Worm (Caenorhabditis elegans) whole organism, L4 larva: ENCODE results near the gene ram-2.

ENCODE experiments used
- F10B5.3 ChIP-seq: sonication (generic microtip); optimal IDR thresholded peaks from 2 replicates; lab custom pipeline; 2016; ENCODE audit warnings: mild to moderate bottlenecking, missing genetic modification characterization, missing compliant biosample characterization
- T26A8.4 ChIP-seq: fragments of 200-800 bp; sonication (Bioruptor generic); IDR thresholded peaks from 2 replicates; pipeline ENCODE4 v1.3.6; 2022; ENCODE audit warnings: missing genetic modification characterization, missing compliant biosample characterization
- aha-1 ChIP-seq: fragments of 150-350 bp; peaks from one replicate; lab custom pipeline; 2014; ENCODE audit warnings: missing biosample characterization, missing genetic modification characterization
- ama-1 ChIP-seq: fragments of 150-350 bp; optimal IDR thresholded peaks from 2 replicates; lab custom pipeline; 2014; ENCODE audit warnings: inconsistent platforms, mixed read lengths
- attf-4 ChIP-seq: sonication (generic microtip); optimal IDR thresholded peaks from 3 replicates; lab custom pipeline; 2017; ENCODE audit warnings: missing biosample characterization, missing genetic modification characterization
- ces-1 ChIP-seq: fragments of 150-350 bp; sonication (generic microtip); optimal IDR thresholded peaks from 4 replicates; lab custom pipeline; 2014; ENCODE audit warnings: missing biosample characterization, missing genetic modification reagents, missing genetic modification characterization
- cey-2 ChIP-seq: sonication (generic microtip); optimal IDR thresholded peaks from 3 replicates; lab custom pipeline; 2017; ENCODE audit warnings: missing genetic modification characterization, mild to moderate bottlenecking, missing compliant biosample characterization, antibody characterized with exemption, borderline replicate concordance; ENCODE audit not compliant: insufficient read depth
- daf-19 ChIP-seq: fragments of 200-800 bp; sonication (Bioruptor generic); conservative IDR thresholded peaks from 2 replicates; pipeline ENCODE4 v1.3.6; 2022; ENCODE audit warnings: missing genetic modification characterization, missing compliant biosample characterization
- dmd-8 ChIP-seq: fragments of 200-800 bp; sonication (Bioruptor generic); IDR thresholded peaks from 2 replicates; pipeline ENCODE4 v1.3.6; 2022; ENCODE audit warnings: missing genetic modification characterization, missing compliant biosample characterization
- fkh-10 ChIP-seq: fragments of 150-350 bp; optimal IDR thresholded peaks from 2 replicates; lab custom pipeline; 2014; ENCODE audit warnings: missing biosample characterization, missing genetic modification reagents, missing genetic modification characterization
- hlh-30 ChIP-seq: sonication (generic microtip); optimal IDR thresholded peaks from 2 replicates; lab custom pipeline; 2017; ENCODE audit warnings: antibody characterized with exemption, mild to moderate bottlenecking, missing genetic modification characterization, missing compliant biosample characterization; ENCODE audit not compliant: insufficient read depth
- lin-15B ChIP-seq: fragments of 150-350 bp; sonication (generic microtip); optimal IDR thresholded peaks from 3 replicates; lab custom pipeline; 2014; ENCODE audit warnings: missing biosample characterization, missing genetic modification characterization
- lir-3 ChIP-seq: sonication (generic microtip); optimal IDR thresholded peaks from 2 replicates; lab custom pipeline; 2016; ENCODE audit warnings: mild to moderate bottlenecking, missing genetic modification characterization, missing compliant biosample characterization
- lsy-2 ChIP-seq, 2 experiments: fragments of 150-350 bp in 1 of 2; sonication (generic microtip) in 1 of 2; optimal IDR thresholded peaks; 2 replicates each; lab custom pipeline; 2014 to 2017; ENCODE audit warnings: missing biosample characterization in 2 of 2, missing genetic modification characterization in 2 of 2
- madf-9 ChIP-seq: fragments of 200-800 bp; sonication (Bioruptor generic); conservative IDR thresholded peaks from 2 replicates; pipeline ENCODE4 v1.3.6; 2022; ENCODE audit warnings: missing genetic modification reagents, missing genetic modification characterization, missing compliant biosample characterization
- mdt-29 ChIP-seq: fragments of 200-800 bp; sonication (Bioruptor generic); IDR thresholded peaks from 2 replicates; pipeline ENCODE4 v1.3.6; 2022; ENCODE audit warnings: missing genetic modification reagents, missing genetic modification characterization, missing compliant biosample characterization
- mep-1 ChIP-seq: fragments of 150-350 bp; sonication (generic microtip); optimal IDR thresholded peaks from 3 replicates; lab custom pipeline; 2014; ENCODE audit warnings: missing biosample characterization, missing genetic modification characterization
- mxl-3 ChIP-seq: fragments of 200-800 bp; sonication (Bioruptor generic); optimal IDR thresholded peaks from 2 replicates; lab custom pipeline; 2018; ENCODE audit warnings: mild to moderate bottlenecking, missing genetic modification characterization, missing compliant biosample characterization
- nhr-10 ChIP-seq: fragments of 150-350 bp; optimal IDR thresholded peaks from 2 replicates; lab custom pipeline; 2014; ENCODE audit warnings: missing biosample characterization, missing genetic modification characterization
- nhr-41 ChIP-seq: fragments of 200-800 bp; sonication (Bioruptor generic); IDR thresholded peaks from 2 replicates; pipeline ENCODE4 v1.3.6; 2022; ENCODE audit warnings: missing genetic modification reagents, missing genetic modification characterization, missing compliant biosample characterization
- nhr-42 ChIP-seq: fragments of 200-800 bp; sonication (Bioruptor generic); IDR thresholded peaks from 2 replicates; pipeline ENCODE4 v1.3.6; 2022; ENCODE audit warnings: missing genetic modification characterization, missing compliant biosample characterization
- nhr-6 ChIP-seq: fragments of 150-350 bp; optimal IDR thresholded peaks from 2 replicates; lab custom pipeline; 2014; ENCODE audit warnings: missing biosample characterization, missing genetic modification characterization
- nhr-77 ChIP-seq: fragments of 150-350 bp; optimal IDR thresholded peaks from 2 replicates; lab custom pipeline; 2014; ENCODE audit warnings: missing biosample characterization, missing genetic modification characterization
- pha-4 ChIP-seq, 2 experiments: fragments of 150-350 bp in 1 of 2; fragments of 200-800 bp in 1 of 2; sonication (Bioruptor generic) in 1 of 2; IDR thresholded peaks in 1 of 2; optimal IDR thresholded peaks in 1 of 2; 2 replicates each; pipeline versions ENCODE4 v1.3.6 to Lab custom; 2014 to 2022; ENCODE audit warnings: missing genetic modification characterization in 2 of 2, missing genetic modification reagents in 2 of 2, missing biosample characterization in 1 of 2, missing compliant biosample characterization in 1 of 2
- rbr-2 ChIP-seq: sonication (generic microtip); optimal IDR thresholded peaks from 2 replicates; lab custom pipeline; 2016; ENCODE audit warnings: missing genotype, missing genetic modification characterization, missing compliant biosample characterization
- saeg-2 ChIP-seq: fragments of 200-800 bp; sonication (Bioruptor generic); IDR thresholded peaks from 2 replicates; pipeline ENCODE4 v1.3.6; 2022; ENCODE audit warnings: missing genetic modification reagents, missing genetic modification characterization, missing compliant biosample characterization
- set-16 ChIP-seq: fragments of 200-800 bp; sonication (Bioruptor generic); IDR thresholded peaks from 2 replicates; pipeline ENCODE4 v1.3.6; 2022; ENCODE audit warnings: missing genetic modification reagents, missing genetic modification characterization, missing compliant biosample characterization
- snpc-1.2 ChIP-seq: fragments of 200-800 bp; sonication (Bioruptor generic); IDR thresholded peaks from 2 replicates; pipeline ENCODE4 v1.3.6; 2022; ENCODE audit warnings: missing genetic modification reagents, missing genetic modification characterization, missing compliant biosample characterization
- spr-1 ChIP-seq: sonication (generic microtip); optimal IDR thresholded peaks from 2 replicates; lab custom pipeline; 2016; ENCODE audit warnings: mild to moderate bottlenecking, missing genetic modification characterization, missing compliant biosample characterization
- unc-62 ChIP-seq, 3 experiments: fragments of 150-350 bp in 1 of 3; sonication (generic microtip); optimal IDR thresholded peaks in 2 of 3; peaks in 1 of 3; 1 replicate in 1 of 3; 2 replicates in 2 of 3; lab custom pipeline; 2014 to 2017; ENCODE audit warnings: missing biosample characterization in 3 of 3, missing genetic modification characterization in 3 of 3, missing genetic modification reagents in 3 of 3, missing genotype in 1 of 3
- ztf-7 ChIP-seq: fragments of 150-350 bp; optimal IDR thresholded peaks from 2 replicates; lab custom pipeline; 2014; ENCODE audit warnings: missing biosample characterization, missing genetic modification characterization

Gene ram-2

ce11 chrII:11013667-11014066 is 3.0 kb downstream of the ram-2 start, which contains the start of gene col-81:
Gene col-81 (minus strand): TSS chrII:11013767.
- TF ChIP-seq lsy-2 (tag; optimal IDR thresholded peaks at IDR 0.05; lab: Kevin White, UChicago): no peak
- no peak for TF ChIP-seq nhr-41 (GFP tag; lab: Robert Waterston, UW)
- TF ChIP-seq attf-4 (tag; lab: Kevin White, UChicago): no peak
- TF ChIP-seq cey-2: no peak
- no peak for TF ChIP-seq hlh-30 (tag; lab: Kevin White, UChicago)
- no peak for TF ChIP-seq lir-3 (tag; lab: Kevin White, UChicago)
- no peak for TF ChIP-seq ztf-7
- TF ChIP-seq unc-62 (GFP tag; optimal IDR thresholded peaks at IDR 0.05 in 1 of 2; lab: Kevin White, UChicago): peak in 1 of 2 experiments; percentile 12
- no peak for TF ChIP-seq unc-62 (tag; optimal IDR thresholded peaks at IDR 0.05; lab: Kevin White, UChicago)

- TF ChIP-seq snpc-1.2 (GFP tag; lab: Robert Waterston, UW): 0 out of 2 replicates have a peak, but pooled peaks have one; percentile 43
- TF ChIP-seq dmd-8 (GFP tag; lab: Robert Waterston, UW): 0 out of 2 replicates have a peak, but pooled peaks have one; percentile 20
- peak; percentile 27; the same call in 1 of the 2 replicates for TF ChIP-seq pha-4 (GFP tag; IDR thresholded peaks at IDR 0.05; lab: Robert Waterston, UW)
- TF ChIP-seq pha-4 (tag; optimal IDR thresholded peaks at IDR 0.05; lab: Kevin White, UChicago): no peak
- TF ChIP-seq mxl-3 (GFP tag; lab: Kevin White, UChicago): peak; percentile 41
- TF ChIP-seq F10B5.3 (tag; lab: Kevin White, UChicago): no peak
- no peak for TF ChIP-seq daf-19
- TF ChIP-seq nhr-77 (tag; lab: Kevin White, UChicago): no peak
- TF ChIP-seq lin-15B (tag; lab: Kevin White, UChicago): no peak
- TF ChIP-seq spr-1 (tag; lab: Kevin White, UChicago): no peak
- TF ChIP-seq T26A8.4 (GFP tag; lab: Robert Waterston, UW): 0 out of 2 replicates have a peak, but pooled peaks have one; percentile 10
- TF ChIP-seq set-16 (GFP tag; lab: Robert Waterston, UW): peak; percentile 96
- no peak for TF ChIP-seq madf-9
- TF ChIP-seq ztf-7: no peak
These were observed 4.0 kb downstream of the ram-2 start for ce11 chrII:11012532-11013179.

ce11 chrII:11010914-11011313 is 5.8 kb downstream of the ram-2 start:
- TF ChIP-seq hlh-30 (tag; lab: Kevin White, UChicago) (no peak), fkh-10 (no peak), nhr-6 (tag; lab: Kevin White, UChicago) (no peak), aha-1 (tag; lab: Kevin White, UChicago) (peak; percentile 92)

- TF ChIP-seq rbr-2 (tag; lab: Kevin White, UChicago) (no peak), ztf-7 (no peak), saeg-2 (no peak), mdt-29 (GFP tag; lab: Robert Waterston, UW) (no peak), mep-1 (tag; lab: Kevin White, UChicago) (no peak), ama-1 (lab: Kevin White, UChicago) (no peak), nhr-42 (GFP tag; lab: Robert Waterston, UW) (no peak), unc-62 (GFP tag; optimal IDR thresholded peaks at IDR 0.05 in 1 of 2; lab: Kevin White, UChicago) (peak in 1 of 2 experiments; percentile 94), unc-62 (tag; optimal IDR thresholded peaks at IDR 0.05; lab: Kevin White, UChicago) (no peak)
These were observed 12.3 kb downstream of the ram-2 start for ce11 chrII:11004381-11004780.

ce11 chrII:10999109-10999508 is 17.6 kb downstream of the ram-2 start:
- TF ChIP-seq set-16 (GFP tag; lab: Robert Waterston, UW) (0 out of 2 replicates have a peak, but pooled peaks have one; percentile 6), ces-1 (GFP tag; lab: Kevin White, UChicago) (peak; percentile 49), nhr-10 (no peak), aha-1 (tag; lab: Kevin White, UChicago) (peak; percentile 63)
